Worm (Caenorhabditis elegans): ENCODE results near the gene nekl-3.

nekl-3 gene

DNA sequence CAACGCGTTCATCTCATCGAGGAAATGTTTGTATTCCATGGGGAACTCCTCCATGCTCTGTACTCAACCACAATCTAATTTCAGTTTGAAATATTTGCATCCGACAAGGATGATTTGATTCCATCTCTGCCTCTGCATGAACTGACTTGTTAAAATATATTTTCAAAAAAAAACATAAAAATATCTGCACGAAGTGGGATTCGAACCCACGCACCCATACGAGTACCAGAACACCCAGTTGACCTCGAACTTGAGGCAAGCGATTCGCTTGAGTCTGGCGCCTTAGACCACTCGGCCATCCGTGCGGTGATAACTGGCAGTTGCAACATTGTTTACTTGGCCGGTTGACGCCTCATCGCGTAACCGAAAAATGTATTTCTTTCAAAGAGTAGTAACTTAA, 43.5 kb downstream of the nekl-3 start (continued):
- no peak for TF ChIP-seq ama-1 (optimal IDR thresholded peaks at IDR 0.05)
- TF ChIP-seq ama-1 (GFP tag; optimal IDR thresholded peaks at IDR 0.05): peak in 1 of 2 experiments; percentile 42
- TF ChIP-seq Y95B8A.8 (GFP tag; IDR thresholded peaks at IDR 0.05): 0 out of 2 replicates have a peak, but pooled peaks have one; percentile 51
- no peak for TF ChIP-seq dpff-1 (tag; optimal IDR thresholded peaks at IDR 0.05)
- no peak for TF ChIP-seq mcd-1 (GFP tag; IDR thresholded peaks at IDR 0.05)
- TF ChIP-seq madf-10 (tag; optimal IDR thresholded peaks at IDR 0.05): peak; percentile 41
- peak; percentile 83 for TF ChIP-seq lin-26 (GFP tag; IDR thresholded peaks at IDR 0.05)
- TF ChIP-seq unc-130 (GFP tag; optimal IDR thresholded peaks at IDR 0.05): no peak
- TF ChIP-seq ceh-27 (GFP tag; optimal IDR thresholded peaks at IDR 0.05): peak; percentile 1
- TF ChIP-seq ccch-3 (GFP tag; optimal IDR thresholded peaks at IDR 0.05): no peak
- TF ChIP-seq Y56A3A.18 (GFP tag; IDR thresholded peaks at IDR 0.05): peak; percentile 76
- 0 out of 2 replicates have a peak, but pooled peaks have one; percentile 7 for TF ChIP-seq B0019.2 (GFP tag; conservative IDR thresholded peaks at IDR 0.05)
- TF ChIP-seq sptf-2 (GFP tag; optimal IDR thresholded peaks at IDR 0.05): no peak
- TF ChIP-seq pha-4 (tag; optimal IDR thresholded peaks at IDR 0.05): no peak
- no peak for TF ChIP-seq F55B11.4 (tag; optimal IDR thresholded peaks at IDR 0.05; ENCODE audit: borderline replicate concordance, insufficient read depth)
- peak; percentile 7 for TF ChIP-seq efl-1 (GFP tag; optimal IDR thresholded peaks at IDR 0.05)
- no peak for TF ChIP-seq unc-62 (GFP tag; optimal IDR thresholded peaks at IDR 0.05)
- peak; percentile 72 for TF ChIP-seq rcor-1 (GFP tag; IDR thresholded peaks at IDR 0.05)
- TF ChIP-seq hmg-1.2 (GFP tag; IDR thresholded peaks at IDR 0.05): peak; percentile 69
- peak; percentile 39; the same call in 1 of the 2 replicates for TF ChIP-seq hsf-1 (GFP tag; IDR thresholded peaks at IDR 0.05)
- TF ChIP-seq athp-1 (tag; optimal IDR thresholded peaks at IDR 0.05): peak; percentile 54
- no peak for TF ChIP-seq sea-2 (GFP tag; IDR thresholded peaks at IDR 0.05)
- no peak for TF ChIP-seq F33H1.4 (GFP tag; IDR thresholded peaks at IDR 0.05)
- peak; percentile 15 for TF ChIP-seq ztf-22 (GFP tag; optimal IDR thresholded peaks at IDR 0.05)
- no peak for TF ChIP-seq tbx-9 (tag; optimal IDR thresholded peaks at IDR 0.05; ENCODE audit: borderline replicate concordance)
- no peak for TF ChIP-seq zim-3 (tag; optimal IDR thresholded peaks at IDR 0.05)
- TF ChIP-seq let-607 (tag; optimal IDR thresholded peaks at IDR 0.05): peak in 1 of 2 experiments; percentile 37
- no peak for TF ChIP-seq xnd-1 (tag; optimal IDR thresholded peaks at IDR 0.05)
- TF ChIP-seq nhr-80 (tag; optimal IDR thresholded peaks at IDR 0.05): peak; percentile 49
- TF ChIP-seq Y53G8AR.9 (GFP tag; conservative IDR thresholded peaks at IDR 0.05): no peak
- no peak for TF ChIP-seq lin-35 (GFP tag; optimal IDR thresholded peaks at IDR 0.05)
- TF ChIP-seq ztf-26 (tag; optimal IDR thresholded peaks at IDR 0.05): peak; percentile 52
- TF ChIP-seq F52B5.7 (tag; optimal IDR thresholded peaks at IDR 0.05): peak; percentile 58
- TF ChIP-seq somi-1 (GFP tag; optimal IDR thresholded peaks at IDR 0.05): no peak
- TF ChIP-seq tbp1 (GFP tag; optimal IDR thresholded peaks at IDR 0.05): peak; percentile 94
- TF ChIP-seq K12H6.12 (tag; optimal IDR thresholded peaks at IDR 0.05): no peak
- no peak for TF ChIP-seq F49E8.2 (tag; optimal IDR thresholded peaks at IDR 0.05; ENCODE audit: insufficient read depth)
- no peak for TF ChIP-seq ceh-58 (GFP tag; IDR thresholded peaks at IDR 0.05)
- TF ChIP-seq repo-1 (tag; optimal IDR thresholded peaks at IDR 0.05): peak; percentile 16
- no peak for TF ChIP-seq cebp-1 (GFP tag; IDR thresholded peaks at IDR 0.05)
- no peak for TF ChIP-seq cebp-1 (tag; optimal IDR thresholded peaks at IDR 0.05)
- TF ChIP-seq B0261.1 (tag; optimal IDR thresholded peaks at IDR 0.05): peak; percentile 93
- TF ChIP-seq snpc-1.3 (tag; optimal IDR thresholded peaks at IDR 0.05; ENCODE audit: insufficient read depth): peak; percentile 81
- no peak for TF ChIP-seq lir-1 (GFP tag; conservative IDR thresholded peaks at IDR 0.05)
- TF ChIP-seq hlh-26 (GFP tag; conservative IDR thresholded peaks at IDR 0.05): no peak
- no peak for TF ChIP-seq F57C9.4 (tag; optimal IDR thresholded peaks at IDR 0.05)
- TF ChIP-seq K11D2.4 (GFP tag; IDR thresholded peaks at IDR 0.05): no peak
- no peak for TF ChIP-seq egl-18 (GFP tag; IDR thresholded peaks at IDR 0.05)
- no peak for TF ChIP-seq lag-1 (GFP tag; IDR thresholded peaks at IDR 0.05)
